Fruit fly (Drosophila melanogaster) whole organism, larva: ENCODE data around the gene CG15019.

Experiments
- noc ChIP-seq: fragments of 200-800 bp; sonication (Bioruptor generic); optimal IDR thresholded peaks from 3 replicates; lab custom pipeline; 2019; ENCODE audit warnings: missing biosample characterization, mild to moderate bottlenecking, missing genetic modification characterization, moderate library complexity

Gene CG15019

DNA sequence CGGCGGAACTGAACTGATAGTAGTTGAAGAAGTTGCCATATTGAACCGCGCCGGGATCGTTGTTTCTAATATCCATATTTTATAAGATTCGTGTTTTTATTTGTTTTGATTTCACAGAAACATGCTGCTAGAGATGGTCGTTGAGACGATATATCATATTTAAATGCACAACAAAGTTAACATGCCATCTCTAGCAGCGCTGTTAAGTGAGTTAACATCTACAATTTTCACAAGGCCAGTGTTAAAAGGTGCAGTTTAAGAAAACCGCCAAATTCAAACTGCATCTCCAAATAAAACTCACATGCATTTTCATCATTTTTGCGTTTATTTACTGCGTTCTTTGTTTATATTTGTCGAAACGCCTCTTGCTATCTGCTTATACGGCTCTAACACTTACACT lies 38.5 kb downstream of the CG15019 start, which contains the start of gene CG11342:
Gene CG11342, minus strand, starts transcription at position 120 of the 400 bp plus-strand sequence.
- TF ChIP-seq noc (tag; lab: Kevin White, UChicago) = no peak

- no peak for TF ChIP-seq noc (tag; lab: Kevin White, UChicago)
Observed at dm6 chr3L:4365197-4365596, 40.7 kb downstream of the CG15019 start, which contains the start of gene CG33514. CG33514 (plus strand) TSS chr3L:4365434.

- TF ChIP-seq noc (tag; lab: Kevin White, UChicago) = no peak
Observed at dm6 chr3L:4363887-4364794, 41.7 kb downstream of the CG15019 start, which contains the start of the genes Cip4 and mRpS6. Cip4 (minus strand) TSS chr3L:4364102. mRpS6 (plus strand) TSS chr3L:4364550.

dm6 chr3L:4363484-4363883 lies 42.4 kb downstream of the CG15019 start:
- TF ChIP-seq noc (tag; lab: Kevin White, UChicago) = no peak

DNA sequence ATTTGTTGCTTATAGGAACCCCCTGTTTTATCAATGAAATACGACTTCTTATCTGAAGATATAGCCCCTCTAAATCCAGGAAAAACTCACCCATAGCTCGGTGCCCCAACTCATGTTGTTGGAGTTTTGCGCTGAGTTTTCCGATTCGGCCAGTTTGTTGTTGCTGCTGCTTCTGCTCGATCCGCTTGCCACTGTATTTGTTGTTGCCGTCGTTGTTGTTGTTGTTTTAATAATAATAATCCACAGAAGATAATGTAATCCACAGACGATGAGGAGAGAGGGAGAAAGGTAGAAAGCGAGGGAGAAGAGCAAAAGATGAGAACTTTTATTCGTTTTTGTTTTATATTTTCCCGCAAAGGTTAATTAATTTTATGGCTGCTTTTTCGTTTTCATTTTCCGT lies 42.9 kb downstream of the CG15019 start:
- no peak for TF ChIP-seq noc (tag; lab: Kevin White, UChicago)

DNA sequence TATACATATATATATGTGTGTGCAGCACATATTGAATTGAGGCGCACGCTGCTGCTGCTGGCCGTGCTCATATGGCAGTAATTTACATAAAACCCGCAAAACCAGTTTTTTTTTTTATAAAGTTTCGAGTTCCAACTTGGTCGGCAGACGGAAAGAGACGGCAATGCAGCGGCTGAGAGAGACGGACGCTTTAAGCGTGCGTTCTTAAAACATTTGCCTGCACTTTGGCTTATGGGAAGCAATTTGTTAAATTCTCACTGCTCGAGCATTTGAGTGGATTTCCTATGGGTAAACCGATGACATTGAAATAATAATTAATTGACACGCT lies 45.5 kb downstream of the CG15019 start:
- no peak for TF ChIP-seq noc (tag; lab: Kevin White, UChicago)

dm6 chr3L:4359688-4360375 lies 46.0 kb downstream of the CG15019 start:
- no peak for TF ChIP-seq noc (tag; lab: Kevin White, UChicago)

DNA sequence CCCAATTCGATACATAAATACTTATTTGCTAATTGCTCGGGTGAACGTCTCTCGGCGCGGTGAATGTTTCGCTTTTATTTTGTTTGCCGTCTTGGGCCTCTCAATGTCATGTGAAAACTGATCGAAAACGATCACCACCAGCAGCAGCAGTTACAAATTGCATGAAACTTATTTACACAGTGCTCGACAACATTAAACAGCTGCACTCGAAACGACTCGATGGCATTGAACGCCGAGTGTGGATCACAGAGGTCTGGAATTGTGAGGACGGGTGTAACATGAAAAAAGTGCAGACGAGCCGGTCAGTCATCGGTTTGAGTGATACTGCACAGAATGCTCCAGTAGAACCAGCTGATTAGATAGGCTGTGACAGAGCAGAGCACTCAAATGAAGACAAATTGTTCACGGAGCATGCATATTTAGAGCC lies 48.1 kb downstream of the CG15019 start:
- no peak for TF ChIP-seq noc (tag; lab: Kevin White, UChicago)

DNA sequence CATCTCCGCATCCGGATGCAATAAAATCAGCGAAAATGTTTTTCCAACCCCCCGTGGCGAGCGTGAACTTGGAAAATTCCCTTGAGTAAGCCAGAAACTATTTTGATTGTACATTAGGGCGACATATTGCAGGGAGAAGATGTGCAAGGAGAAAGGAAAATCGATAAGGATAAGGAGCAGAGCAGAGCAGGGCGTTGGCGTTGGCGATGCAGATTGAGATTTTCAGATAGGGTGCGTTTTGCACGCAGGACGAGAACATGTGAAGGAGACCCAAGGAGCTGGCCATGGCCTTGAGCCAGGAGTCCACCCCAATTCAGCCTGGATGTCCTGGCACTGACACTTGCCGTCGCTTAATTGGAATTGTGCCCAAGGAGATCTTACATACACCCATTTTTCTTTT lies 48.9 kb downstream of the CG15019 start:
- TF ChIP-seq noc (tag; lab: Kevin White, UChicago) = no peak
